Fruit fly (Drosophila melanogaster) whole organism, embryonic: ENCODE measurements around the gene CG11902.

Experiments
- CG10366 ChIP-seq: fragments of 200-800 bp; sonication (Bioruptor generic); IDR thresholded peaks from 2 replicates; pipeline ENCODE4 v1.3.6; 2022; ENCODE audit warnings: missing biosample characterization, missing genetic modification characterization
- CG10462 ChIP-seq: fragments of 200-800 bp; sonication (Bioruptor generic); optimal IDR thresholded peaks from 2 replicates; lab custom pipeline; 2016; ENCODE audit warnings: missing biosample characterization, missing genetic modification characterization
- CG12104 ChIP-seq: fragments of 200-800 bp; sonication (Bioruptor generic); optimal IDR thresholded peaks from 3 replicates; lab custom pipeline; 2016; ENCODE audit warnings: missing biosample characterization, missing genetic modification characterization
- CG13424 ChIP-seq: fragments of 200-800 bp; sonication (Bioruptor generic); optimal IDR thresholded peaks from 2 replicates; lab custom pipeline; 2019; ENCODE audit warnings: missing biosample characterization, mild to moderate bottlenecking, missing genetic modification characterization, moderate library complexity
- CG2116 ChIP-seq: fragments of 200-800 bp; sonication (Bioruptor generic); optimal IDR thresholded peaks from 3 replicates; lab custom pipeline; 2018; ENCODE audit warnings: missing biosample characterization, mild to moderate bottlenecking, missing genetic modification characterization
- CG2199 ChIP-seq: fragments of 200-800 bp; sonication (Bioruptor generic); IDR thresholded peaks from 3 replicates; pipeline ENCODE4 v1.3.6; 2022; ENCODE audit warnings: missing biosample characterization, missing genetic modification characterization
- CG3163 ChIP-seq: fragments of 200-800 bp; sonication (Bioruptor generic); optimal IDR thresholded peaks from 3 replicates; lab custom pipeline; 2016; ENCODE audit warnings: missing biosample characterization, missing genetic modification characterization
- CG3281 ChIP-seq: fragments of 200-800 bp; sonication (Bioruptor generic); optimal IDR thresholded peaks from 3 replicates; lab custom pipeline; 2017; ENCODE audit warnings: missing biosample characterization, mild to moderate bottlenecking, missing genetic modification characterization
- CG34422 ChIP-seq: fragments of 200-800 bp; sonication (Bioruptor generic); IDR thresholded peaks from 3 replicates; pipeline ENCODE4 v1.3.6; 2022; ENCODE audit warnings: missing biosample characterization, missing genetic modification characterization
- CG43689 ChIP-seq: fragments of 200-800 bp; sonication (Bioruptor generic); IDR thresholded peaks from 2 replicates; pipeline ENCODE4 v1.3.6; 2022; ENCODE audit warnings: missing biosample characterization, missing genetic modification characterization
- CG4617 ChIP-seq: fragments of 200-800 bp; sonication (Bioruptor generic); optimal IDR thresholded peaks from 3 replicates; lab custom pipeline; 2016; ENCODE audit warnings: missing biosample characterization, missing genetic modification characterization, borderline replicate concordance
- CG4730 ChIP-seq: fragments of 200-800 bp; sonication (Bioruptor generic); IDR thresholded peaks from 2 replicates; pipeline ENCODE4 v1.3.6; 2022; ENCODE audit warnings: missing biosample characterization, missing genetic modification characterization
- CG6791 ChIP-seq: fragments of 200-800 bp; sonication (Bioruptor generic); IDR thresholded peaks from 3 replicates; pipeline ENCODE4 v1.3.6; 2022; ENCODE audit warnings: missing biosample characterization, missing genetic modification characterization; ENCODE audit not compliant: partially characterized antibody
- CG7271 ChIP-seq: fragments of 200-800 bp; sonication (Bioruptor generic); optimal IDR thresholded peaks from 2 replicates; lab custom pipeline; 2018; ENCODE audit warnings: missing biosample characterization, mild to moderate bottlenecking, missing genetic modification characterization, moderate library complexity
- CG7357 ChIP-seq: fragments of 200-800 bp; sonication (Bioruptor generic); IDR thresholded peaks from 3 replicates; pipeline ENCODE4 v1.3.6; 2022; ENCODE audit warnings: missing biosample characterization, missing genetic modification characterization
- CG7839 ChIP-seq: fragments of 200-800 bp; sonication (Bioruptor generic); optimal IDR thresholded peaks from 3 replicates; lab custom pipeline; 2018; ENCODE audit warnings: missing biosample characterization, mild to moderate bottlenecking, missing genetic modification characterization, moderate library complexity
- CG8388 ChIP-seq: fragments of 200-800 bp; sonication (Bioruptor generic); optimal IDR thresholded peaks from 2 replicates; lab custom pipeline; 2019; ENCODE audit warnings: missing biosample characterization, mild to moderate bottlenecking, missing genetic modification characterization, moderate library complexity
- CG9932 ChIP-seq: fragments of 200-800 bp; sonication (Bioruptor generic); IDR thresholded peaks from 2 replicates; pipeline ENCODE4 v1.3.6; 2022; ENCODE audit warnings: missing biosample characterization, missing genetic modification characterization
- CTCF ChIP-seq: fragments of 200-800 bp; sonication (Bioruptor generic); optimal IDR thresholded peaks from 2 replicates; lab custom pipeline; 2017; ENCODE audit warnings: missing biosample characterization, mild to moderate bottlenecking, missing genetic modification characterization, moderate library complexity
- Chrac-16 ChIP-seq: fragments of 200-800 bp; sonication (Bioruptor generic); optimal IDR thresholded peaks from 3 replicates; lab custom pipeline; 2016; ENCODE audit warnings: missing biosample characterization, missing genetic modification characterization
- D19B ChIP-seq: fragments of 200-800 bp; sonication (Bioruptor generic); optimal IDR thresholded peaks from 2 replicates; lab custom pipeline; 2017; ENCODE audit warnings: missing biosample characterization, mild to moderate bottlenecking, missing genetic modification characterization
- Eip74EF ChIP-seq, 2 experiments: fragments of 200-800 bp in 1 of 2; fragments of >200 bp in 1 of 2; sonication (Bioruptor generic) in 1 of 2; optimal IDR thresholded peaks; 2 replicates each; lab custom pipeline; 2017 to 2019; ENCODE audit warnings: missing biosample characterization in 2 of 2, missing genetic modification characterization in 2 of 2, mild to moderate bottlenecking in 1 of 2, moderate library complexity in 1 of 2
- HmgZ ChIP-seq: fragments of 200-800 bp; sonication (Bioruptor generic); optimal IDR thresholded peaks from 2 replicates; lab custom pipeline; 2018; ENCODE audit warnings: missing biosample characterization, mild to moderate bottlenecking, missing genetic modification characterization
- Meics ChIP-seq: fragments of 200-800 bp; sonication (Bioruptor generic); optimal IDR thresholded peaks from 2 replicates; lab custom pipeline; 2017; ENCODE audit warnings: missing biosample characterization, mild to moderate bottlenecking, missing genetic modification characterization
- Mes4 ChIP-seq: fragments of 200-800 bp; sonication (Bioruptor generic); optimal IDR thresholded peaks from 2 replicates; lab custom pipeline; 2016; ENCODE audit warnings: missing biosample characterization, missing genetic modification characterization
- NC2α ChIP-seq: fragments of 200-800 bp; sonication (Bioruptor generic); optimal IDR thresholded peaks from 2 replicates; lab custom pipeline; 2016; ENCODE audit warnings: missing biosample characterization, missing genetic modification characterization
- Rx ChIP-seq: fragments of 200-800 bp; sonication (Bioruptor generic); IDR thresholded peaks from 2 replicates; pipeline ENCODE4 v1.3.6; 2022; ENCODE audit warnings: missing biosample characterization, missing genetic modification characterization
- Scr ChIP-seq: fragments of 200-800 bp; sonication (Bioruptor generic); IDR thresholded peaks from 2 replicates; pipeline ENCODE4 v1.3.6; 2022; ENCODE audit warnings: missing biosample characterization, missing genetic modification characterization; ENCODE audit not compliant: partially characterized antibody
- Spps ChIP-seq: fragments of 200-800 bp; sonication (Bioruptor generic); optimal IDR thresholded peaks from 2 replicates; lab custom pipeline; 2018; ENCODE audit warnings: missing biosample characterization, mild to moderate bottlenecking, missing genetic modification characterization
- Sry-β ChIP-seq: fragments of 200-800 bp; sonication (Bioruptor generic); optimal IDR thresholded peaks from 2 replicates; lab custom pipeline; 2018; ENCODE audit warnings: missing biosample characterization, mild to moderate bottlenecking, missing genetic modification characterization, moderate library complexity
- Ssrp ChIP-seq: fragments of 200-800 bp; sonication (Bioruptor generic); optimal IDR thresholded peaks from 2 replicates; lab custom pipeline; 2018; ENCODE audit warnings: missing biosample characterization, mild to moderate bottlenecking, missing genetic modification characterization, moderate library complexity
- Taf1 ChIP-seq: fragments of 200-800 bp; sonication (Bioruptor generic); IDR thresholded peaks from 2 replicates; pipeline ENCODE4 v1.3.6; 2022; ENCODE audit warnings: missing biosample characterization, missing genetic modification characterization
- Xbp1 ChIP-seq: fragments of 200-800 bp; sonication (Bioruptor generic); optimal IDR thresholded peaks from 3 replicates; lab custom pipeline; 2016; ENCODE audit warnings: missing biosample characterization, mild to moderate bottlenecking, missing genetic modification characterization
- amos ChIP-seq: fragments of 200-800 bp; sonication (Bioruptor generic); IDR thresholded peaks from 2 replicates; pipeline ENCODE4 v1.3.6; 2022; ENCODE audit warnings: missing biosample characterization, missing genetic modification characterization; ENCODE audit not compliant: partially characterized antibody
- ase ChIP-seq: fragments of 200-800 bp; sonication (Bioruptor generic); IDR thresholded peaks from 3 replicates; pipeline ENCODE4 v1.3.6; 2022; ENCODE audit warnings: missing biosample characterization, missing genetic modification characterization
- bigmax ChIP-seq: fragments of 200-800 bp; sonication (Bioruptor generic); optimal IDR thresholded peaks from 2 replicates; lab custom pipeline; 2018; ENCODE audit warnings: missing biosample characterization, mild to moderate bottlenecking, missing genetic modification characterization
- caup ChIP-seq: fragments of 200-800 bp; sonication (Bioruptor generic); optimal IDR thresholded peaks from 3 replicates; lab custom pipeline; 2017; ENCODE audit warnings: missing biosample characterization, mild to moderate bottlenecking, missing genetic modification characterization, moderate library complexity; ENCODE audit not compliant: severe bottlenecking
- dati ChIP-seq: fragments of 200-800 bp; sonication (Bioruptor generic); IDR thresholded peaks from 2 replicates; pipeline ENCODE4 v1.3.6; 2022; ENCODE audit warnings: missing biosample characterization, missing genetic modification characterization
- eyg ChIP-seq: fragments of 200-800 bp; sonication (Bioruptor generic); optimal IDR thresholded peaks from 3 replicates; lab custom pipeline; 2016; ENCODE audit warnings: missing biosample characterization, missing genetic modification characterization
- fd102C ChIP-seq: fragments of 200-800 bp; sonication (Bioruptor generic); optimal IDR thresholded peaks from 2 replicates; lab custom pipeline; 2018; ENCODE audit warnings: missing biosample characterization, mild to moderate bottlenecking, missing genetic modification characterization, moderate library complexity
- fd96Cb ChIP-seq: fragments of 200-800 bp; sonication (Bioruptor generic); optimal IDR thresholded peaks from 2 replicates; lab custom pipeline; 2018; ENCODE audit warnings: missing biosample characterization, mild to moderate bottlenecking, missing genetic modification characterization, moderate library complexity
- fu2 ChIP-seq: fragments of 200-800 bp; sonication (Bioruptor generic); optimal IDR thresholded peaks from 2 replicates; lab custom pipeline; 2016; ENCODE audit warnings: missing biosample characterization, missing genetic modification characterization
- grn ChIP-seq: fragments of 200-800 bp; sonication (Bioruptor generic); optimal IDR thresholded peaks from 3 replicates; lab custom pipeline; 2017; ENCODE audit warnings: missing biosample characterization, missing genetic modification characterization
- hth ChIP-seq: fragments of >200 bp; optimal IDR thresholded peaks from 2 replicates; lab custom pipeline; 2017; ENCODE audit warnings: inconsistent platforms
- lbe ChIP-seq: fragments of 200-800 bp; sonication (Bioruptor generic); optimal IDR thresholded peaks from 2 replicates; lab custom pipeline; 2016; ENCODE audit warnings: missing biosample characterization, mild to moderate bottlenecking, missing genetic modification characterization
- mld ChIP-seq: fragments of 200-800 bp; sonication (Bioruptor generic); IDR thresholded peaks from 3 replicates; pipeline ENCODE4 v1.3.6; 2022; ENCODE audit warnings: missing biosample characterization, missing genetic modification characterization; ENCODE audit not compliant: partially characterized antibody
- p53 ChIP-seq: fragments of 200-800 bp; sonication (Bioruptor generic); optimal IDR thresholded peaks from 2 replicates; lab custom pipeline; 2016; ENCODE audit warnings: missing biosample characterization, missing genetic modification characterization
- scrt ChIP-seq: fragments of 200-800 bp; sonication (Bioruptor generic); optimal IDR thresholded peaks from 2 replicates; lab custom pipeline; 2018; ENCODE audit warnings: missing biosample characterization, mild to moderate bottlenecking, missing genetic modification characterization, moderate library complexity
- sens ChIP-seq: fragments of 200-800 bp; sonication (Bioruptor generic); peaks from one replicate; lab custom pipeline; 2016; ENCODE audit warnings: missing biosample characterization, missing genetic modification characterization
- sens-2 ChIP-seq: fragments of 200-800 bp; sonication (Bioruptor generic); IDR thresholded peaks from 2 replicates; pipeline ENCODE4 v1.3.6; 2022; ENCODE audit warnings: missing biosample characterization, missing genetic modification characterization
- unpg ChIP-seq: fragments of 200-800 bp; sonication (Bioruptor generic); optimal IDR thresholded peaks from 3 replicates; lab custom pipeline; 2018; ENCODE audit warnings: missing biosample characterization, mild to moderate bottlenecking, missing genetic modification characterization, moderate library complexity
- zfh1 ChIP-seq: fragments of 200-800 bp; sonication (Bioruptor generic); IDR thresholded peaks from 3 replicates; pipeline ENCODE4 v1.3.6; 2022; ENCODE audit warnings: missing biosample characterization, missing genetic modification characterization

CG11902 gene

dm6 chr3R:25335065-25335464 is at the start of gene CG11902, which contains the start of gene CG10669:
CG11902 (plus strand) TSS chr3R:25335257.
CG10669 (minus strand) TSS chr3R:25335243.
- TF ChIP-seq Meics (GFP tag; lab: Kevin White, UChicago) (no peak), Sry-β (GFP tag; lab: Kevin White, UChicago) (no peak), CG10366 (GFP tag; lab: Robert Waterston, UW) (no peak), D19B (GFP tag; lab: Kevin White, UChicago) (no peak), CG43689 (GFP tag; lab: Robert Waterston, UW) (no peak), CG3281 (GFP tag; lab: Kevin White, UChicago) (no peak), CG2199 (no peak), Mes4 (GFP tag; lab: Kevin White, UChicago) (no peak), NC2α (GFP tag; lab: Kevin White, UChicago) (no peak), CG6791 (0 out of 3 replicates have a peak, but pooled peaks have one; percentile 23), caup (GFP tag; lab: Kevin White, UChicago) (no peak), CG34422 (GFP tag; lab: Robert Waterston, UW) (no peak; the same call in 2 of the 3 replicates), Scr (no peak), unpg (GFP tag; lab: Kevin White, UChicago) (no peak), Spps (no peak), CG10462 (no peak), mld (GFP tag; lab: Robert Waterston, UW) (no peak), CG12104 (GFP tag; lab: Kevin White, UChicago) (no peak), Ssrp (tag; lab: Kevin White, UChicago) (no peak), Eip74EF (GFP tag; optimal IDR thresholded peaks at IDR 0.05; lab: Kevin White, UChicago) (no peak), fd96Cb (no peak), fu2 (no peak), CG13424 (tag; lab: Kevin White, UChicago) (no peak), CG3163 (GFP tag; lab: Kevin White, UChicago) (no peak), CG2116 (no peak), ase (GFP tag; lab: Robert Waterston, UW) (no peak), CG7271 (tag; lab: Kevin White, UChicago) (no peak), HmgZ (tag; lab: Kevin White, UChicago) (no peak), zfh1 (no peak), Rx (no peak), sens-2 (GFP tag; lab: Robert Waterston, UW) (no peak), Chrac-16 (no peak), p53 (GFP tag; lab: Kevin White, UChicago) (no peak), grn (GFP tag; lab: Kevin White, UChicago) (no peak), CG7357 (GFP tag; lab: Robert Waterston, UW) (no peak), eyg (GFP tag; lab: Kevin White, UChicago) (no peak), lbe (GFP tag; lab: Kevin White, UChicago) (no peak), scrt (GFP tag; lab: Kevin White, UChicago) (peak; percentile 23), bigmax (peak; percentile 3), dati (GFP tag; lab: Robert Waterston, UW) (no peak), CG7839 (no peak), Xbp1 (GFP tag; lab: Kevin White, UChicago) (no peak), CG4617 (GFP tag; lab: Kevin White, UChicago) (peak; percentile 29), CG8388 (GFP tag; lab: Kevin White, UChicago) (no peak), CTCF (GFP tag; lab: Kevin White, UChicago) (no peak), Taf1 (no peak), amos (GFP tag; lab: Robert Waterston, UW) (no peak), CG9932 (GFP tag; lab: Robert Waterston, UW) (no peak), fd102C (GFP tag; lab: Kevin White, UChicago) (no peak), CG4730 (GFP tag; lab: Robert Waterston, UW) (no peak), sens (GFP tag; lab: Kevin White, UChicago) (no peak), hth (no peak)
